ENCODE assay signal across 4 fruit fly cellular contexts in the genomic region with DNA sequence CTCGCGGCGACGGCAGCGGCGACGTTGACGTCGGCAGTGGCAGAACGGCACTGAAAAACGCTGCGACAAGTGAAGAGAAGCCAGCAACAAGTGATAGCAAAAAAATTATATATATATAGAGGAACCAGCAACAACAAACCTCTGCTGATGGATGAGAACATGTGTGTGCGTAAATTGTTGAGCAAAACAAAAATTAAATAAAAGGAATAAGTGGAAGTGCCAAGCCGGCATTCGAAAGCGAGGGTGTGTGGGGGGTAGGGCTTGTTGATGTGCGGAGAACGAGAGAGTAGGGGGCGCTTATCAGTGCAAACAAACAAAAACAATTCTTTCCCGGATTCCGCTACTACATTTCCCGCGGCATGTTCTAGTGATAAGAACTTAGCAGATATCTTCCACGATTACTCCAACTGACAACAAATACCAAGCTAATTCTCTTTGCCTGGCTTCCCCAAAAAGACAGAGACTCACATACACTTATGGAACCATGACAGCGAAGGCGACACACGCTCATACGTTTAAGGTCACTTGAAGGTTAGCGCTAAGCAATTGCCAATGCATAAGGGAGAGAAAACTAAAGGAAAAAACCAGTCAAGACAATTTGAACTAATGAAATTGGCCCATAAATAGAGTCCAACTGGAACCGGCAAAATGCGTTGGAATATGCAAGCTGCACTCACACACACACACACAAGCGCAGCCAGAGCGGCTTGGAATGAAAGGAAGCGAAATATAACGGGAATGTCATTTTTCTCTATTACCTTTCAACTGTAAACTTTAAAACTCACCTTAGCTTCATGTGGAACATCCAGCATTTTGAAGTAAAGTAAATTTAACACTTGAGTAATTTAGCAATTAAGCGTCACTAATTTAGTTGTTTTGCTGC.
TF ChIP-seq lines count a peak whose summit lies in the region.

No protein-coding gene starts in this region.

TF ChIP-seq in whole organism, adult, 20 proteins besides CTCF, POLR2A, EP300 and RAD21 (continued from another document):
- TF ChIP-seq Mnt (GFP tag; optimal IDR thresholded peaks at IDR 0.05; lab: Kevin White, UChicago) (peak; percentile 76), Hr96 (GFP tag; optimal IDR thresholded peaks at IDR 0.05; lab: Kevin White, UChicago) (no peak), Clk (GFP tag; optimal IDR thresholded peaks at IDR 0.05; lab: Kevin White, UChicago) (no peak)

TF ChIP-seq in whole organism, embryonic, 481 proteins besides CTCF, POLR2A, EP300 and RAD21 (continued from another document and continues in another):
- no peak for TF ChIP-seq yki (optimal IDR thresholded peaks at IDR 0.05; lab: Kevin White, UChicago)
- TF ChIP-seq caup (GFP tag; optimal IDR thresholded peaks at IDR 0.05; lab: Kevin White, UChicago; ENCODE audit: severe bottlenecking), result peak; percentile 15
- TF ChIP-seq Hey (tag; optimal IDR thresholded peaks at IDR 0.05; lab: Kevin White, UChicago), result peak; percentile 74
- TF ChIP-seq Dll (GFP tag; IDR thresholded peaks at IDR 0.05; lab: Robert Waterston, UW; ENCODE audit: partially characterized antibody), result 0 out of 4 replicates have a peak, but pooled peaks have one; percentile 23
- 0 out of 2 replicates have a peak, but pooled peaks have one; percentile 19 for TF ChIP-seq stc (GFP tag; IDR thresholded peaks at IDR 0.05; lab: Robert Waterston, UW)
- peak; percentile 52 for TF ChIP-seq sug (tag; optimal IDR thresholded peaks at IDR 0.05; lab: Kevin White, UChicago)
- TF ChIP-seq CG12659 (GFP tag; optimal IDR thresholded peaks at IDR 0.05; lab: Kevin White, UChicago), result no peak
- TF ChIP-seq CG6254 (GFP tag; optimal IDR thresholded peaks at IDR 0.05; lab: Kevin White, UChicago), result peak; percentile 3
- peak; percentile 72; the same call in 2 of the 4 replicates for TF ChIP-seq chinmo (GFP tag; IDR thresholded peaks at IDR 0.05; lab: Robert Waterston, UW; ENCODE audit: partially characterized antibody)
- TF ChIP-seq CG4730 (GFP tag; IDR thresholded peaks at IDR 0.05; lab: Robert Waterston, UW), result no peak
- TF ChIP-seq psq (GFP tag; optimal IDR thresholded peaks at IDR 0.05; lab: Kevin White, UChicago), result peak; percentile 13
- peak; percentile 92 for TF ChIP-seq Adf1 (GFP tag; IDR thresholded peaks at IDR 0.05; lab: Robert Waterston, UW)
- no peak for TF ChIP-seq Mes4 (GFP tag; optimal IDR thresholded peaks at IDR 0.05; lab: Kevin White, UChicago)
- TF ChIP-seq Aef1 (GFP tag; IDR thresholded peaks at IDR 0.05; lab: Robert Waterston, UW), result peak; percentile 9; the same call in 1 of the 3 replicates
- TF ChIP-seq amos (GFP tag; IDR thresholded peaks at IDR 0.05; lab: Robert Waterston, UW; ENCODE audit: partially characterized antibody), result peak; percentile 16; the same call in 1 of the 2 replicates
- TF ChIP-seq bbx (GFP tag; IDR thresholded peaks at IDR 0.05; lab: Robert Waterston, UW; ENCODE audit: partially characterized antibody), result 0 out of 2 replicates have a peak, but pooled peaks have one; percentile 19
- peak in 1 of 2 experiments; percentile 88 for TF ChIP-seq insv (GFP tag; optimal IDR thresholded peaks at IDR 0.05; lab: Kevin White, UChicago)
- TF ChIP-seq cwo (GFP tag; optimal IDR thresholded peaks at IDR 0.05; lab: Kevin White, UChicago), result peak; percentile 21
- no peak for TF ChIP-seq Hmr (GFP tag; optimal IDR thresholded peaks at IDR 0.05; lab: Kevin White, UChicago)
- 0 out of 2 replicates have a peak, but pooled peaks have one; percentile 13 for TF ChIP-seq Rfx (GFP tag; IDR thresholded peaks at IDR 0.05; lab: Robert Waterston, UW)
- TF ChIP-seq nom (GFP tag; optimal IDR thresholded peaks at IDR 0.05; lab: Kevin White, UChicago), result peak; percentile 69
- peak; percentile 58 for TF ChIP-seq CG34376 (GFP tag; optimal IDR thresholded peaks at IDR 0.05; lab: Kevin White, UChicago)
- TF ChIP-seq HLH4C (GFP tag; IDR thresholded peaks at IDR 0.05; lab: Robert Waterston, UW; ENCODE audit: partially characterized antibody), result no peak
- no peak for TF ChIP-seq pb (GFP tag; optimal IDR thresholded peaks at IDR 0.05; lab: Kevin White, UChicago)
- TF ChIP-seq slou (GFP tag; optimal IDR thresholded peaks at IDR 0.05; lab: Kevin White, UChicago), result no peak
- TF ChIP-seq grn (GFP tag; optimal IDR thresholded peaks at IDR 0.05; lab: Kevin White, UChicago), result peak; percentile 33
- peak; percentile 44; the same call in 1 of the 2 replicates for TF ChIP-seq Drgx (GFP tag; IDR thresholded peaks at IDR 0.05; lab: Robert Waterston, UW)
- peak; percentile 43 for TF ChIP-seq Elba2 (GFP tag; optimal IDR thresholded peaks at IDR 0.05; lab: Kevin White, UChicago)
- TF ChIP-seq cg (GFP tag; optimal IDR thresholded peaks at IDR 0.05; lab: Kevin White, UChicago), result peak; percentile 82
- TF ChIP-seq CG14710 (tag; optimal IDR thresholded peaks at IDR 0.05; lab: Kevin White, UChicago), result no peak
- peak; percentile 26 for TF ChIP-seq mirr (GFP tag; optimal IDR thresholded peaks at IDR 0.05; lab: Kevin White, UChicago)
- TF ChIP-seq kah (GFP tag; optimal IDR thresholded peaks at IDR 0.05; lab: Kevin White, UChicago), result peak; percentile 20
- peak; percentile 12 for TF ChIP-seq lab (GFP tag; optimal IDR thresholded peaks at IDR 0.05; lab: Kevin White, UChicago)
- TF ChIP-seq CG1024 (GFP tag; IDR thresholded peaks at IDR 0.05; lab: Robert Waterston, UW), result no peak
- TF ChIP-seq Vsx1 (GFP tag; optimal IDR thresholded peaks at IDR 0.05; lab: Kevin White, UChicago), result peak; percentile 75
- TF ChIP-seq HmgZ (tag; optimal IDR thresholded peaks at IDR 0.05; lab: Kevin White, UChicago), result peak; percentile 15

TF ChIP-seq in whole organism, prepupa, 60 proteins besides CTCF, POLR2A, EP300 and RAD21 (continued from another document and continues in another):
- TF ChIP-seq net (GFP tag; optimal IDR thresholded peaks at IDR 0.05; lab: Kevin White, UChicago), result peak; percentile 34
- no peak for TF ChIP-seq topi (GFP tag; optimal IDR thresholded peaks at IDR 0.05; lab: Kevin White, UChicago)
- no peak; the same call in 2 of the 3 replicates for TF ChIP-seq CG8119 (GFP tag; IDR thresholded peaks at IDR 0.05; lab: Robert Waterston, UW)
- TF ChIP-seq Eip78C (GFP tag; lab: Kevin White, UChicago), result peak; percentile 74
- TF ChIP-seq CG8632 (GFP tag; optimal IDR thresholded peaks at IDR 0.05; lab: Kevin White, UChicago), result no peak
- peak; percentile 30 for TF ChIP-seq CG6276 (GFP tag; optimal IDR thresholded peaks at IDR 0.05; lab: Kevin White, UChicago)
- TF ChIP-seq CG16779 (tag; optimal IDR thresholded peaks at IDR 0.05; lab: Kevin White, UChicago), result peak; percentile 83
- TF ChIP-seq CG32006 (GFP tag; optimal IDR thresholded peaks at IDR 0.05; lab: Kevin White, UChicago), result no peak
- TF ChIP-seq dsx (GFP tag; optimal IDR thresholded peaks at IDR 0.05; lab: Kevin White, UChicago; ENCODE audit: poor library complexity, severe bottlenecking), result peak; percentile 52
- TF ChIP-seq Sox102F (GFP tag; optimal IDR thresholded peaks at IDR 0.05; lab: Kevin White, UChicago), result no peak
- peak; percentile 62 for TF ChIP-seq CG6808 (GFP tag; optimal IDR thresholded peaks at IDR 0.05; lab: Kevin White, UChicago)
- TF ChIP-seq Hr4 (GFP tag; optimal IDR thresholded peaks at IDR 0.05; lab: Kevin White, UChicago), result no peak
- TF ChIP-seq cyc (GFP tag; optimal IDR thresholded peaks at IDR 0.05; lab: Kevin White, UChicago), result no peak
- TF ChIP-seq esn (GFP tag; optimal IDR thresholded peaks at IDR 0.05; lab: Kevin White, UChicago), result no peak
- TF ChIP-seq CG3919 (GFP tag; optimal IDR thresholded peaks at IDR 0.05; lab: Kevin White, UChicago), result no peak
- TF ChIP-seq eg (GFP tag; IDR thresholded peaks at IDR 0.05; lab: Robert Waterston, UW), result no peak
- TF ChIP-seq fkh (GFP tag; optimal IDR thresholded peaks at IDR 0.05; lab: Kevin White, UChicago), result peak; percentile 89
- TF ChIP-seq CG9139 (GFP tag; optimal IDR thresholded peaks at IDR 0.05; lab: Kevin White, UChicago), result peak; percentile 36
- no peak for TF ChIP-seq Hr39 (GFP tag; optimal IDR thresholded peaks at IDR 0.05; lab: Kevin White, UChicago)
- TF ChIP-seq salr (GFP tag; optimal IDR thresholded peaks at IDR 0.05; lab: Kevin White, UChicago), result no peak
- TF ChIP-seq Smox (GFP tag; optimal IDR thresholded peaks at IDR 0.05; lab: Kevin White, UChicago), result no peak
- TF ChIP-seq Gug (GFP tag; IDR thresholded peaks at IDR 0.05; lab: Robert Waterston, UW), result no peak
- peak; percentile 9 for TF ChIP-seq vri (GFP tag; optimal IDR thresholded peaks at IDR 0.05; lab: Kevin White, UChicago)
- TF ChIP-seq ss (GFP tag; optimal IDR thresholded peaks at IDR 0.05; lab: Kevin White, UChicago), result peak; percentile 48 to 77
- TF ChIP-seq Hr38 (GFP tag; optimal IDR thresholded peaks at IDR 0.05; lab: Kevin White, UChicago), result no peak
- no peak for TF ChIP-seq Ets21C (GFP tag; optimal IDR thresholded peaks at IDR 0.05; lab: Kevin White, UChicago)
- TF ChIP-seq CG34406 (GFP tag; optimal IDR thresholded peaks at IDR 0.05; lab: Kevin White, UChicago), result no peak
- TF ChIP-seq Sox15 (GFP tag; optimal IDR thresholded peaks at IDR 0.05; lab: Kevin White, UChicago), result no peak
- TF ChIP-seq Ets96B (tag; optimal IDR thresholded peaks at IDR 0.05; lab: Kevin White, UChicago), result peak; percentile 51
- no peak for TF ChIP-seq acj6 (GFP tag; optimal IDR thresholded peaks at IDR 0.05; lab: Kevin White, UChicago)
- TF ChIP-seq CG15336 (GFP tag; IDR thresholded peaks at IDR 0.05; lab: Robert Waterston, UW), result 0 out of 2 replicates have a peak, but pooled peaks have one; percentile 20
- no peak for TF ChIP-seq achi (GFP tag; optimal IDR thresholded peaks at IDR 0.05; lab: Kevin White, UChicago)
- peak; percentile 10 for TF ChIP-seq CG10669 (GFP tag; optimal IDR thresholded peaks at IDR 0.05; lab: Kevin White, UChicago)
- TF ChIP-seq pdm3 (GFP tag; optimal IDR thresholded peaks at IDR 0.05; lab: Kevin White, UChicago), result no peak
- TF ChIP-seq dac (GFP tag; optimal IDR thresholded peaks at IDR 0.05; lab: Kevin White, UChicago), result no peak
- no peak for TF ChIP-seq lz (GFP tag; optimal IDR thresholded peaks at IDR 0.05; lab: Kevin White, UChicago)
- TF ChIP-seq CG10631 (GFP tag; optimal IDR thresholded peaks at IDR 0.05; lab: Kevin White, UChicago), result peak; percentile 20
- TF ChIP-seq svp (GFP tag; lab: Kevin White, UChicago), result peak; percentile 86
- TF ChIP-seq Sox14 (GFP tag; optimal IDR thresholded peaks at IDR 0.05; lab: Kevin White, UChicago), result peak; percentile 6
- TF ChIP-seq CG11762 (GFP tag; optimal IDR thresholded peaks at IDR 0.05; lab: Kevin White, UChicago; ENCODE audit: insufficient read depth), result no peak
- no peak for TF ChIP-seq fd59A (GFP tag; optimal IDR thresholded peaks at IDR 0.05; lab: Kevin White, UChicago)
- TF ChIP-seq Eip75B (GFP tag; optimal IDR thresholded peaks at IDR 0.05; lab: Kevin White, UChicago), result peak; percentile 21

TF ChIP-seq in whole organism, pupa, 21 proteins besides CTCF, POLR2A, EP300 and RAD21 (continued from another document):
- TF ChIP-seq CG15710 (tag; optimal IDR thresholded peaks at IDR 0.05; lab: Kevin White, UChicago), result peak; percentile 52
- TF ChIP-seq CG8301 (tag; optimal IDR thresholded peaks at IDR 0.05; lab: Kevin White, UChicago), result peak; percentile 30
